Worm (Caenorhabditis elegans) whole organism, early embryonic: Measurements from ENCODE around the gene F09C6.3.

Experiments
- B0310.2 ChIP-seq: sonication (generic microtip); optimal IDR thresholded peaks from 2 replicates; lab custom pipeline; 2016; ENCODE audit warnings: mild to moderate bottlenecking, missing genetic modification characterization, missing compliant biosample characterization
- F13C5.2 ChIP-seq: sonication (generic microtip); optimal IDR thresholded peaks from 2 replicates; lab custom pipeline; 2017; ENCODE audit warnings: mild to moderate bottlenecking, missing genetic modification characterization, inconsistent platforms, missing compliant biosample characterization
- ama-1 ChIP-seq: fragments of 150-350 bp; optimal IDR thresholded peaks from 2 replicates; lab custom pipeline; 2014
- ceh-13 ChIP-seq: fragments of 200-800 bp; sonication (Bioruptor generic); optimal IDR thresholded peaks from 2 replicates; lab custom pipeline; 2018; ENCODE audit warnings: mild to moderate bottlenecking, missing genetic modification characterization, missing compliant biosample characterization
- ceh-36 ChIP-seq: sonication (generic microtip); optimal IDR thresholded peaks from 2 replicates; lab custom pipeline; 2016; ENCODE audit warnings: missing genetic modification characterization, inconsistent platforms, missing compliant biosample characterization
- flt-1 ChIP-seq: fragments of 200-800 bp; sonication (Bioruptor generic); IDR thresholded peaks from 2 replicates; pipeline ENCODE4 v1.3.6; 2022; ENCODE audit warnings: missing genetic modification characterization, missing compliant biosample characterization
- hmbx-1 ChIP-seq: sonication (generic microtip); optimal IDR thresholded peaks from 2 replicates; lab custom pipeline; 2016; ENCODE audit warnings: mild to moderate bottlenecking, missing genetic modification characterization, missing compliant biosample characterization
- hnd-1 ChIP-seq: sonication (generic microtip); optimal IDR thresholded peaks from 2 replicates; lab custom pipeline; 2016; ENCODE audit warnings: missing genetic modification characterization, missing compliant biosample characterization
- pes-1 ChIP-seq: fragments of 200-800 bp; sonication (Bioruptor generic); IDR thresholded peaks from 2 replicates; pipeline ENCODE4 v1.3.6; 2022; ENCODE audit warnings: missing genetic modification reagents, missing genetic modification characterization, missing compliant biosample characterization
- scrt-1 ChIP-seq: fragments of 200-800 bp; sonication (Bioruptor generic); IDR thresholded peaks from 2 replicates; pipeline ENCODE4 v1.3.6; 2022; ENCODE audit warnings: missing genetic modification characterization, missing compliant biosample characterization
- sea-1 ChIP-seq: fragments of 200-800 bp; sonication (Bioruptor generic); conservative IDR thresholded peaks from 2 replicates; pipeline ENCODE4 v1.3.6; 2022; ENCODE audit warnings: missing genetic modification characterization, missing compliant biosample characterization
- tbx-11 ChIP-seq: fragments of 200-800 bp; sonication (Bioruptor generic); IDR thresholded peaks from 2 replicates; pipeline ENCODE4 v1.3.6; 2022; ENCODE audit warnings: missing genetic modification characterization, missing compliant biosample characterization
- tbx-37 ChIP-seq: fragments of 200-800 bp; sonication (Bioruptor generic); conservative IDR thresholded peaks from 2 replicates; pipeline ENCODE4 v1.3.6; 2022; ENCODE audit warnings: missing genetic modification reagents, missing genetic modification characterization, missing compliant biosample characterization
- tra-4 ChIP-seq: sonication (generic microtip); optimal IDR thresholded peaks from 2 replicates; lab custom pipeline; 2017; ENCODE audit warnings: missing genetic modification characterization, missing compliant biosample characterization

ce11 chrV:16833672-16834071, 46.3 kb downstream of the F09C6.3 start:
- TF ChIP-seq B0310.2 (no peak), ceh-13 (GFP tag; lab: Kevin White, UChicago) (no peak), sea-1 (no peak), flt-1 (no peak), tbx-11 (GFP tag; lab: Robert Waterston, UW) (no peak), hmbx-1 (no peak), ama-1 (no peak), ceh-36 (no peak), pes-1 (GFP tag; lab: Robert Waterston, UW) (no peak), tbx-37 (GFP tag; lab: Robert Waterston, UW) (no peak), hnd-1 (no peak), F13C5.2 (tag; lab: Kevin White, UChicago) (no peak), tra-4 (tag; lab: Kevin White, UChicago) (no peak), scrt-1 (no peak)
